Fruit fly (Drosophila melanogaster): ENCODE results near the gene CG34150.

DNA sequence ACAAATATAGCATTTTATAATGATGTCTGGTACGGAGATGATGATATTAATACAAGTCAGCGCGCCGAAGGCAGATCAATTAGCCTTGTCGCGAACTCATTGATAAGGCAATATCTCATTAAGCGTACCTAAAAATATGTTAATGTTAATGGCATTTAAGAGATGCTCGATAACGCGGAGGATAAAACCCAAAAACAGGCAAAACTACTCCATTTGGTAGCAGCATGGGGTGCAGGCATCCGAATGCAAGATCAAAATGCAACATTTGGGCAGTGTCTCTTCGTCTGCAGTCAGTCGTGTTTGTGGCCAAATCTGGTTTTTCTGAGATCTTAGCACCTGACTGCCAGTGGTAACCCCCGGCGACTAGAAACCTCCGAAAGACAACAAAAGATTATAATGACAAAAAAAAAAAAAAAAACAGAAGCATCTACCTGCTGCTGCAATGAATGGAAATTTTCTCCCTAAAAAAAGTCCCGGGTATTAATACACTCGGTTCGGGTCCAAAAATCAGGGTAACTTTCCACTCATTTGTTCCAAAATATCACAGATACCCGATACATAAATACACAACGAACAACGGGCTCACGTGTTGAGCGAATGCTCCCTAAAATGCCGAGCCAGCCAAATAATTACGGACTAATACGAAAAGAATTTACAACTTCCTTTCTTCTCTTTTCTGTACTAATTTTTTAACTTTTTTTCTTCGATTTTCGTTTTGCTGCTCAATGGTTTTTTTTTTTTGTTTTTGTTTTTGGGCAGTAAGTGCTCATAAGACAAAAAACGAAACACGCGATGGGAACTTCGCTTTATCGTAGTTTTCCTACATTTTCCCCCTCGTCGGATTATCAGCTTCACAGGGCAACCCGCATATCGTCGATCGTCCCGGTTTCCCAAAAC is 32.1 kb downstream of the CG34150 start:
- no peak for TF ChIP-seq EcR (GFP tag; optimal IDR thresholded peaks at IDR 0.05)
- TF ChIP-seq fd96Ca (GFP tag; IDR thresholded peaks at IDR 0.05), result no peak
- TF ChIP-seq Snoo (tag; optimal IDR thresholded peaks at IDR 0.05), result no peak
- TF ChIP-seq CG15710 (tag; optimal IDR thresholded peaks at IDR 0.05), result no peak
- no peak for TF ChIP-seq Ets98B (GFP tag; IDR thresholded peaks at IDR 0.05)
- no peak for TF ChIP-seq CG8301 (tag; optimal IDR thresholded peaks at IDR 0.05)
- TF ChIP-seq CG34367 (tag; optimal IDR thresholded peaks at IDR 0.05), result no peak
- TF ChIP-seq gl (tag; optimal IDR thresholded peaks at IDR 0.05), result no peak
- TF ChIP-seq Pif1B (GFP tag; optimal IDR thresholded peaks at IDR 0.05), result no peak
- TF ChIP-seq CG4496 (GFP tag; IDR thresholded peaks at IDR 0.05), result no peak
- TF ChIP-seq CG8159 (tag; optimal IDR thresholded peaks at IDR 0.05), result no peak
- no peak for TF ChIP-seq CG10348 (GFP tag; IDR thresholded peaks at IDR 0.05)

Measured in whole organism, pupa.